Fruit fly (Drosophila melanogaster) whole organism, adult: ENCODE data around the gene Irc.

Experiments used
- CG14711 ChIP-seq: fragments of 200-800 bp; sonication (Bioruptor generic); optimal IDR thresholded peaks from 2 replicates; lab custom pipeline; 2018; ENCODE audit warnings: missing biosample characterization, mild to moderate bottlenecking, missing genetic modification characterization, moderate library complexity
- CG1620 ChIP-seq: fragments of 200-800 bp; sonication (Bioruptor generic); optimal IDR thresholded peaks from 2 replicates; lab custom pipeline; 2016; ENCODE audit warnings: missing biosample characterization, missing genetic modification characterization
- CG33017 ChIP-seq: fragments of 200-800 bp; sonication (Bioruptor generic); optimal IDR thresholded peaks from 2 replicates; lab custom pipeline; 2018; ENCODE audit warnings: missing biosample characterization, mild to moderate bottlenecking, missing genetic modification characterization, moderate library complexity
- CG5204 ChIP-seq: fragments of 200-800 bp; sonication (Bioruptor generic); optimal IDR thresholded peaks from 2 replicates; lab custom pipeline; 2016; ENCODE audit warnings: missing biosample characterization, missing genetic modification characterization
- CG7045 ChIP-seq: fragments of 200-800 bp; sonication (Bioruptor generic); optimal IDR thresholded peaks from 2 replicates; lab custom pipeline; 2017; ENCODE audit warnings: missing biosample characterization, mild to moderate bottlenecking, missing genetic modification characterization
- bab1 ChIP-seq: fragments of 200-800 bp; sonication (Bioruptor generic); optimal IDR thresholded peaks from 3 replicates; lab custom pipeline; 2019; ENCODE audit warnings: missing biosample characterization, mild to moderate bottlenecking, missing genetic modification characterization, moderate library complexity
- cnc ChIP-seq, 2 experiments: fragments of >200 bp; optimal IDR thresholded peaks; 2 replicates each; lab custom pipeline; 2017
- kay ChIP-seq: fragments of 200-800 bp; sonication (Bioruptor generic); peaks from one replicate; lab custom pipeline; 2016; ENCODE audit warnings: missing biosample characterization, missing genetic modification characterization, borderline replicate concordance
- ovo ChIP-seq: fragments of 200-800 bp; sonication (Bioruptor generic); optimal IDR thresholded peaks from 2 replicates; lab custom pipeline; 2016; ENCODE audit warnings: missing biosample characterization, missing genetic modification characterization
- pad ChIP-seq: fragments of 200-800 bp; sonication (Bioruptor generic); optimal IDR thresholded peaks from 3 replicates; lab custom pipeline; 2017; ENCODE audit warnings: missing biosample characterization, missing genetic modification characterization, mild to moderate bottlenecking, moderate library complexity, missing genetic modification reagents

- TF ChIP-seq cnc (optimal IDR thresholded peaks at IDR 0.05; lab: Kevin White, UChicago) (no peak), CG1620 (GFP tag; lab: Kevin White, UChicago) (no peak), kay (GFP tag; lab: Kevin White, UChicago) (peak; percentile 53), bab1 (no peak), CG33017 (tag; lab: Kevin White, UChicago) (no peak), ovo (no peak), pad (GFP tag; lab: Kevin White, UChicago) (no peak), CG5204 (GFP tag; lab: Kevin White, UChicago) (no peak), CG7045 (GFP tag; lab: Kevin White, UChicago) (no peak), CG14711 (tag; lab: Kevin White, UChicago) (no peak)
These were observed 21.6 kb upstream of the Irc start for dm6 chr3R:16980958-16981623.
